Fruit fly (Drosophila melanogaster): Measurements from ENCODE around the gene CG9330.
A peak's percentile ranks its signal among the peaks of the same experiment; 100 is the strongest.

CG9330 gene

dm6 chr3L:19561745-19562144 is 24.3 kb upstream of the CG9330 start (continued):
- TF ChIP-seq ERR (GFP tag; optimal IDR thresholded peaks at IDR 0.05) (no peak), CG18599 (GFP tag; optimal IDR thresholded peaks at IDR 0.05) (peak; percentile 57), H15 (GFP tag; IDR thresholded peaks at IDR 0.05) (no peak), PHDP (tag; optimal IDR thresholded peaks at IDR 0.05) (peak; percentile 18), Rfx (GFP tag; IDR thresholded peaks at IDR 0.05) (0 out of 2 replicates have a peak, but pooled peaks have one; percentile 24), cwo (GFP tag; optimal IDR thresholded peaks at IDR 0.05) (peak; percentile 25), Bteb2 (GFP tag; optimal IDR thresholded peaks at IDR 0.05) (peak; percentile 21), CG15269 (tag; optimal IDR thresholded peaks at IDR 0.05) (peak; percentile 25), hb (GFP tag; IDR thresholded peaks at IDR 0.05; ENCODE audit: partially characterized antibody) (no peak), lilli (GFP tag; optimal IDR thresholded peaks at IDR 0.05) (peak; percentile 52), gem (tag; optimal IDR thresholded peaks at IDR 0.05) (peak; percentile 72), Hmx (GFP tag; optimal IDR thresholded peaks at IDR 0.05) (peak; percentile 51), C15 (GFP tag; IDR thresholded peaks at IDR 0.05) (no peak), Asciz (GFP tag; optimal IDR thresholded peaks at IDR 0.05) (peak; percentile 18), CG8924 (tag; optimal IDR thresholded peaks at IDR 0.05) (peak; percentile 1), CG15514 (GFP tag; optimal IDR thresholded peaks at IDR 0.05) (peak; percentile 23), mam (GFP tag; optimal IDR thresholded peaks at IDR 0.05) (peak; percentile 32), Opbp (GFP tag; IDR thresholded peaks at IDR 0.05; ENCODE audit: partially characterized antibody) (no peak), CG16815 (GFP tag; optimal IDR thresholded peaks at IDR 0.05) (peak; percentile 9), CG10366 (GFP tag; IDR thresholded peaks at IDR 0.05) (no peak), cg (GFP tag; optimal IDR thresholded peaks at IDR 0.05) (no peak), CG10209 (GFP tag; optimal IDR thresholded peaks at IDR 0.05) (no peak), CG7839 (tag; optimal IDR thresholded peaks at IDR 0.05) (peak; percentile 30), ewg (GFP tag; optimal IDR thresholded peaks at IDR 0.05) (no peak), al (GFP tag; IDR thresholded peaks at IDR 0.05) (peak; percentile 45), tap (tag; optimal IDR thresholded peaks at IDR 0.05) (no peak), Fer3 (tag; optimal IDR thresholded peaks at IDR 0.05) (peak; percentile 51), zfh2 (GFP tag; optimal IDR thresholded peaks at IDR 0.05) (peak; percentile 1), Bdp1 (GFP tag; optimal IDR thresholded peaks at IDR 0.05) (no peak), CG10979 (tag; optimal IDR thresholded peaks at IDR 0.05) (peak; percentile 6), CoRest (tag; optimal IDR thresholded peaks at IDR 0.05) (peak; percentile 27), Sox102F (GFP tag; optimal IDR thresholded peaks at IDR 0.05) (peak; percentile 38), vnd (GFP tag; IDR thresholded peaks at IDR 0.05; ENCODE audit: partially characterized antibody) (no peak), D19B (GFP tag; optimal IDR thresholded peaks at IDR 0.05) (peak; percentile 16), fd3F (GFP tag; optimal IDR thresholded peaks at IDR 0.05) (no peak), CG7786 (GFP tag; optimal IDR thresholded peaks at IDR 0.05) (peak; percentile 0), CG31388 (GFP tag; optimal IDR thresholded peaks at IDR 0.05) (no peak), pan (optimal IDR thresholded peaks at IDR 0.05) (no peak), pan (GFP tag; optimal IDR thresholded peaks at IDR 0.05 in 1 of 2, IDR thresholded peaks at IDR 0.05 in 1 of 2) (peak in 1 of 2 experiments; percentile 36), CG3281 (GFP tag; optimal IDR thresholded peaks at IDR 0.05) (peak; percentile 69), kay (GFP tag; optimal IDR thresholded peaks at IDR 0.05) (no peak), Usf (GFP tag; optimal IDR thresholded peaks at IDR 0.05) (peak; percentile 22), exex (tag; optimal IDR thresholded peaks at IDR 0.05) (peak; percentile 9), Vsx1 (GFP tag; optimal IDR thresholded peaks at IDR 0.05) (no peak), oc (tag; optimal IDR thresholded peaks at IDR 0.05) (no peak), sug (tag; optimal IDR thresholded peaks at IDR 0.05) (no peak), tup (GFP tag; optimal IDR thresholded peaks at IDR 0.05) (no peak), ham (GFP tag; IDR thresholded peaks at IDR 0.05) (no peak), eyg (GFP tag; optimal IDR thresholded peaks at IDR 0.05) (no peak), CG9727 (GFP tag; optimal IDR thresholded peaks at IDR 0.05) (peak; percentile 8)
